Fruit fly (Drosophila melanogaster) whole organism, wandering third instar larva: ENCODE data around the gene salt.

Experiments used
- Abd-B ChIP-seq: fragments of >200 bp; optimal IDR thresholded peaks from 2 replicates; lab custom pipeline; 2017; ENCODE audit warnings: missing biosample characterization, missing genetic modification characterization
- CG32264 ChIP-seq: fragments of 200-800 bp; sonication (Bioruptor generic); optimal IDR thresholded peaks from 2 replicates; lab custom pipeline; 2016; ENCODE audit warnings: missing biosample characterization, missing genetic modification characterization
- CG9705 ChIP-seq: fragments of 200-800 bp; sonication (Bioruptor generic); optimal IDR thresholded peaks from 2 replicates; lab custom pipeline; 2018; ENCODE audit warnings: missing biosample characterization, mild to moderate bottlenecking, missing genetic modification characterization
- CrebA ChIP-seq: fragments of 200-800 bp; sonication (Bioruptor generic); optimal IDR thresholded peaks from 2 replicates; lab custom pipeline; 2016; ENCODE audit warnings: missing biosample characterization, mild to moderate bottlenecking, missing genetic modification characterization, borderline replicate concordance
- Dfd ChIP-seq: fragments of >200 bp; optimal IDR thresholded peaks from 2 replicates; lab custom pipeline; 2017; ENCODE audit warnings: missing biosample characterization, missing genetic modification characterization
- Dif ChIP-seq: fragments of 200-275, 200-300 bp; sonication (Bioruptor generic); optimal IDR thresholded peaks from 2 replicates; lab custom pipeline; 2018; ENCODE audit warnings: missing biosample characterization, missing genetic modification characterization; ENCODE audit not compliant: partially characterized antibody
- GATAd ChIP-seq: sonication (Bioruptor generic); optimal IDR thresholded peaks from 2 replicates; lab custom pipeline; 2016; ENCODE audit warnings: missing biosample characterization, missing genetic modification characterization
- HLH106 ChIP-seq: fragments of 200-800 bp; optimal IDR thresholded peaks from 3 replicates; lab custom pipeline; 2019; ENCODE audit warnings: missing biosample characterization, mild to moderate bottlenecking, missing genetic modification characterization, moderate library complexity
- Hnf4 ChIP-seq: fragments of 200-800 bp; sonication (Bioruptor generic); optimal IDR thresholded peaks from 2 replicates; lab custom pipeline; 2016; ENCODE audit warnings: missing biosample characterization, mild to moderate bottlenecking, missing genetic modification characterization
- Hr78 ChIP-seq: fragments of >200 bp; optimal IDR thresholded peaks from 2 replicates; lab custom pipeline; 2017; ENCODE audit warnings: missing biosample characterization, missing genetic modification characterization
- Hr83 ChIP-seq: fragments of 200-300 bp; sonication (Bioruptor generic); optimal IDR thresholded peaks from 2 replicates; lab custom pipeline; 2016; ENCODE audit warnings: missing biosample characterization, mild to moderate bottlenecking, missing genetic modification characterization, moderate library complexity; ENCODE audit not compliant: poor library complexity, severe bottlenecking
- Jra ChIP-seq: sonication (Bioruptor generic); optimal IDR thresholded peaks from 2 replicates; lab custom pipeline; 2016; ENCODE audit warnings: missing biosample characterization, missing genetic modification characterization
- Mio ChIP-seq: sonication (Bioruptor generic); optimal IDR thresholded peaks from 2 replicates; lab custom pipeline; 2016; ENCODE audit warnings: missing biosample characterization, missing genetic modification characterization
- Myc ChIP-seq: fragments of >200 bp; optimal IDR thresholded peaks from 2 replicates; lab custom pipeline; 2017
- N ChIP-seq: fragments of >200 bp; optimal IDR thresholded peaks from 2 replicates; lab custom pipeline; 2018; ENCODE audit warnings: missing biosample characterization, missing external identifiers, missing genetic modification characterization
- OdsH ChIP-seq: fragments of 200-800 bp; sonication (Bioruptor generic); optimal IDR thresholded peaks from 2 replicates; lab custom pipeline; 2016; ENCODE audit warnings: missing biosample characterization, mild to moderate bottlenecking, missing genetic modification characterization
- Rel ChIP-seq, 2 experiments: fragments of 200-800 bp; sonication (Bioruptor generic) in 1 of 2; optimal IDR thresholded peaks; 2 replicates in 1 of 2; 3 replicates in 1 of 2; lab custom pipeline; 2016 to 2019; ENCODE audit warnings: mild to moderate bottlenecking in 2 of 2, missing biosample characterization in 2 of 2, missing genetic modification characterization in 2 of 2, moderate library complexity in 1 of 2
- Sp1 ChIP-seq: fragments of 200-800 bp; sonication (Bioruptor generic); optimal IDR thresholded peaks from 3 replicates; lab custom pipeline; 2019; ENCODE audit warnings: missing biosample characterization, mild to moderate bottlenecking, missing genetic modification characterization, moderate library complexity
- Vsx2 ChIP-seq: fragments of 200-300, 225-300 bp; sonication (Bioruptor generic); optimal IDR thresholded peaks from 2 replicates; lab custom pipeline; 2018; ENCODE audit warnings: missing biosample characterization, missing genetic modification characterization; ENCODE audit not compliant: partially characterized antibody
- br ChIP-seq: fragments of 200-800 bp; sonication (Bioruptor generic); optimal IDR thresholded peaks from 2 replicates; lab custom pipeline; 2016; ENCODE audit warnings: missing biosample characterization, missing genetic modification characterization
- brk ChIP-seq: fragments of 200-800 bp; sonication (Bioruptor generic); optimal IDR thresholded peaks from 2 replicates; lab custom pipeline; 2016; ENCODE audit warnings: missing biosample characterization, mild to moderate bottlenecking, missing genetic modification characterization
- dl ChIP-seq, 2 experiments: fragments of 175-275, 200-275 bp in 1 of 2; fragments of 200-275 bp in 1 of 2; sonication (Bioruptor generic); optimal IDR thresholded peaks; lab custom pipeline; 2018; ENCODE audit warnings: mild to moderate bottlenecking in 2 of 2, missing biosample characterization in 2 of 2, missing genetic modification characterization in 2 of 2, moderate library complexity in 2 of 2; ENCODE audit not compliant: partially characterized antibody in 2 of 2, insufficient read depth in 1 of 2
- dmrt93B ChIP-seq: fragments of 200-800 bp; sonication (Bioruptor generic); optimal IDR thresholded peaks from 2 replicates; lab custom pipeline; 2018; ENCODE audit warnings: missing biosample characterization, mild to moderate bottlenecking, missing genetic modification characterization
- dsf ChIP-seq: sonication (Bioruptor generic); optimal IDR thresholded peaks from 2 replicates; lab custom pipeline; 2016; ENCODE audit warnings: missing biosample characterization, missing genetic modification characterization, borderline replicate concordance
- ey ChIP-seq: fragments of 200-800 bp; sonication (Bioruptor generic); optimal IDR thresholded peaks from 2 replicates; lab custom pipeline; 2016; ENCODE audit warnings: missing biosample characterization, missing genetic modification characterization
- foxo ChIP-seq, 2 experiments: fragments of 200-800 bp; sonication (Bioruptor generic); optimal IDR thresholded peaks; 2 replicates in 1 of 2; 3 replicates in 1 of 2; lab custom pipeline; 2016 to 2017; ENCODE audit warnings: missing biosample characterization in 2 of 2, missing genetic modification characterization in 2 of 2
- fru ChIP-seq: fragments of 200-800 bp; sonication (Bioruptor generic); optimal IDR thresholded peaks from 3 replicates; lab custom pipeline; 2016; ENCODE audit warnings: missing biosample characterization, mild to moderate bottlenecking, missing genetic modification characterization
- h ChIP-seq: fragments of 200-800 bp; sonication (Bioruptor generic); optimal IDR thresholded peaks from 3 replicates; lab custom pipeline; 2016; ENCODE audit warnings: missing biosample characterization, mild to moderate bottlenecking, missing genetic modification characterization
- jim ChIP-seq: fragments of 175-275, 200-325 bp; sonication (Bioruptor generic); optimal IDR thresholded peaks from 2 replicates; lab custom pipeline; 2016; ENCODE audit warnings: missing biosample characterization, mild to moderate bottlenecking, missing genetic modification characterization
- lola ChIP-seq: fragments of >200 bp; optimal IDR thresholded peaks from 2 replicates; lab custom pipeline; 2017; ENCODE audit warnings: missing biosample characterization, missing genetic modification characterization
- pan ChIP-seq: fragments of >200 bp; optimal IDR thresholded peaks from 2 replicates; lab custom pipeline; 2017
- psq ChIP-seq: fragments of 200-800 bp; sonication (Bioruptor generic); optimal IDR thresholded peaks from 3 replicates; lab custom pipeline; 2017; ENCODE audit warnings: missing biosample characterization, mild to moderate bottlenecking, missing genetic modification characterization, moderate library complexity
- rgr ChIP-seq: fragments of 200-800 bp; sonication (Bioruptor generic); optimal IDR thresholded peaks from 3 replicates; lab custom pipeline; 2016; ENCODE audit warnings: missing biosample characterization, mild to moderate bottlenecking, missing genetic modification characterization
- sage ChIP-seq: fragments of 200-800 bp; sonication (Bioruptor generic); optimal IDR thresholded peaks from 2 replicates; lab custom pipeline; 2016; ENCODE audit warnings: missing biosample characterization, mild to moderate bottlenecking, missing genetic modification characterization
- sv ChIP-seq: fragments of 200-800 bp; sonication (Bioruptor generic); optimal IDR thresholded peaks from 3 replicates; lab custom pipeline; 2016; ENCODE audit warnings: missing biosample characterization, missing genetic modification characterization
- tai ChIP-seq: sonication (Bioruptor generic); optimal IDR thresholded peaks from 2 replicates; lab custom pipeline; 2016; ENCODE audit warnings: missing biosample characterization, missing genetic modification characterization
- usp ChIP-seq: fragments of >200 bp; optimal IDR thresholded peaks from 2 replicates; lab custom pipeline; 2017; ENCODE audit warnings: missing biosample characterization, missing genetic modification characterization
- woc ChIP-seq: sonication (Bioruptor generic); optimal IDR thresholded peaks from 2 replicates; lab custom pipeline; 2016; ENCODE audit warnings: missing biosample characterization, mild to moderate bottlenecking, missing genetic modification characterization

The salt gene

DNA sequence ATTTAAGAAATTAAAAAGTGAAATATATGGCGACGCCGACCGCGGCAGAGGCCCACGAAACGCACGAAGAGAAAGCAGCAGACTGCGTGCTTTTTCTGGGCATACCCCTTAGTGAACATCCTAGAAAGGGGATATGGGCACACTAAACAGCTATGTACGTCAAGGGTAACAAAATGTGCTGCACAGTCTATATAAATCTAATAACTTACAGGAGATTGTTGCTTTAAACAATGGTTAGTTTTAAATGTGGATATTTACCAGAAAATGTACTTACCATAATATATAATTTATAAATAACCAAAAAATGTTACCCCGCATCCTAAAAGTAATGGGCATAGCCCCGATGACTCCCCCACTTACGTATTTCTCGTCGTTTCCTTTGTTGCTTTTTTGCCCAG is 36.3 kb downstream of the salt start (continued):
- no peak for TF ChIP-seq jim (GFP tag; lab: Kevin White, UChicago)
- TF ChIP-seq Mio (GFP tag; lab: Kevin White, UChicago), result no peak
- no peak for TF ChIP-seq br (GFP tag; lab: Kevin White, UChicago)
- peak; percentile 41 for TF ChIP-seq OdsH
- no peak for TF ChIP-seq Abd-B (GFP tag; lab: Kevin White, UChicago)
- TF ChIP-seq brk (GFP tag; lab: Kevin White, UChicago), result no peak
- peak; percentile 39 for TF ChIP-seq woc (GFP tag; lab: Kevin White, UChicago)
- peak; percentile 37 for TF ChIP-seq HLH106 (tag; lab: Kevin White, UChicago)
- peak; percentile 49 for TF ChIP-seq fru
- TF ChIP-seq Rel (GFP tag; optimal IDR thresholded peaks at IDR 0.05; lab: Kevin White, UChicago), result no peak
- TF ChIP-seq Rel (tag; optimal IDR thresholded peaks at IDR 0.05; lab: Kevin White, UChicago), result no peak
- no peak for TF ChIP-seq dsf (GFP tag; lab: Kevin White, UChicago)
- TF ChIP-seq Jra (GFP tag; lab: Kevin White, UChicago), result no peak
- TF ChIP-seq Vsx2 (GFP tag; lab: Kevin White, UChicago), result no peak

DNA sequence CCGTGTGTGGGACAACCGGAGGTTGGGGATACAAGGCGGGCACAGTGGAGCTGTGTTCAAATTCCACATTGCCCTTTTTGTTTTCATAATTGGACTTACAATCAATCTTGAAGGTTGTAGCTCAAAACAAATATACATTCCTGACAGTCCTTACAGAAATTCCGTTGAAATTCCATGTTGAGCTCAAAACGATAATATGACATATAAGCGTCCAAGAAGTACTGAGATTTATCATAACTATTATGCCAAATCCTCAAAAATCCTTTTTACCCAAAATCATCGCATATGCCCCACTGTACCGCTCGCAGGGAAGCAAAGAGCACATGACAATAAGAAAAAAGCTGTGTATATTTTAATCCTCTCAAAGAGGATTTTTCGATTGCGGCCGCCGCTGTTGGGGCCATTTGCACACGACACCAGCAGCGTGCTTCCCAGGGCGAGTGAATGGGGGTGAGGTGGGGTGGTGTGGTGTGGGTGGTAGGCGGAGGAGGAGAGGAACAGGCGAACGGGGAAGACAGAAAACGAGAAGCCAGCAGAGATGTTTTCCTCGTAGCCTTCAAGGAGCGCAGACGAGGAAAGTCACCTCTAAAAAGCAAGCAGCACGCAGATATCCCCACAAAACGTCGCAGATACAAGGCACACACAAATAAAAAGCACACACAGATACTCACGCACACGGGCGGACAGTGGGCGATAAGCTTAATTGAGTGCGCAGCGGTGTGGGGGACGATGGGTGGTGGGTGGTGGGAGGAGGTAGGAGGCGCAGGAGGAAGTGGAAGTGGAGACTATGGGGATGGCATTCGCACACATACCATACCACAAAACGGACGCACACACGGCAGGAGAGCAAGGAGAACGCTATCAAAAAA is 37.0 kb downstream of the salt start:
- no peak for TF ChIP-seq Vsx2 (GFP tag; lab: Kevin White, UChicago)
- no peak for TF ChIP-seq usp (GFP tag; lab: Kevin White, UChicago)
- no peak for TF ChIP-seq pan (lab: Kevin White, UChicago)
- TF ChIP-seq dl (GFP tag; optimal IDR thresholded peaks at IDR 0.05; lab: Kevin White, UChicago; ENCODE audit: insufficient read depth in 1 of 2, partially characterized antibody in 2 of 2), result no peak
- no peak for TF ChIP-seq Dfd
- no peak for TF ChIP-seq Myc (lab: Kevin White, UChicago)
- peak; percentile 83 for TF ChIP-seq OdsH
- peak; percentile 86 for TF ChIP-seq woc (GFP tag; lab: Kevin White, UChicago)
- TF ChIP-seq CG32264 (GFP tag; lab: Kevin White, UChicago), result no peak
- no peak for TF ChIP-seq dsf (GFP tag; lab: Kevin White, UChicago)
- TF ChIP-seq h, result peak; percentile 85
- TF ChIP-seq Hr83 (GFP tag; lab: Kevin White, UChicago), result no peak
- peak; percentile 81 for TF ChIP-seq Sp1 (GFP tag; lab: Kevin White, UChicago)
- no peak for TF ChIP-seq sv
- no peak for TF ChIP-seq tai
- TF ChIP-seq sage (GFP tag; lab: Kevin White, UChicago), result peak; percentile 32
- peak; percentile 64 for TF ChIP-seq CG9705 (GFP tag; lab: Kevin White, UChicago)
- TF ChIP-seq Mio (GFP tag; lab: Kevin White, UChicago), result no peak
- peak in 1 of 2 experiments; percentile 85 for TF ChIP-seq foxo (GFP tag; optimal IDR thresholded peaks at IDR 0.05; lab: Kevin White, UChicago)
- TF ChIP-seq Jra (GFP tag; lab: Kevin White, UChicago), result peak; percentile 19
- TF ChIP-seq Hnf4 (GFP tag; lab: Kevin White, UChicago), result peak; percentile 69
- no peak for TF ChIP-seq Abd-B (GFP tag; lab: Kevin White, UChicago)
- TF ChIP-seq brk (GFP tag; lab: Kevin White, UChicago), result no peak
- TF ChIP-seq CrebA (GFP tag; lab: Kevin White, UChicago), result no peak
- TF ChIP-seq Rel (GFP tag; optimal IDR thresholded peaks at IDR 0.05; lab: Kevin White, UChicago), result no peak
- no peak for TF ChIP-seq Rel (tag; optimal IDR thresholded peaks at IDR 0.05; lab: Kevin White, UChicago)
- TF ChIP-seq br (GFP tag; lab: Kevin White, UChicago), result peak; percentile 78
- peak; percentile 71 for TF ChIP-seq psq (GFP tag; lab: Kevin White, UChicago)
- TF ChIP-seq lola (GFP tag; lab: Kevin White, UChicago), result no peak
- TF ChIP-seq ey, result peak; percentile 77
- TF ChIP-seq Dif (GFP tag; lab: Kevin White, UChicago), result no peak
- TF ChIP-seq fru, result peak; percentile 86
- TF ChIP-seq jim (GFP tag; lab: Kevin White, UChicago), result no peak
- TF ChIP-seq HLH106 (tag; lab: Kevin White, UChicago), result peak; percentile 81
- peak; percentile 69 for TF ChIP-seq rgr (GFP tag; lab: Kevin White, UChicago)
- peak; percentile 58 for TF ChIP-seq dmrt93B (GFP tag; lab: Kevin White, UChicago)
- TF ChIP-seq GATAd (GFP tag; lab: Kevin White, UChicago), result no peak
- no peak for TF ChIP-seq N (GFP tag; lab: Kevin White, UChicago)
- no peak for TF ChIP-seq Hr78 (GFP tag; lab: Kevin White, UChicago)
